Fruit fly (Drosophila melanogaster): Measurements from ENCODE around the gene CG15536.

dm6 chr3R:30419216-30419615 is 5.7 kb downstream of the CG15536 start:
- TF ChIP-seq Hr38 (GFP tag; optimal IDR thresholded peaks at IDR 0.05), result no peak
- no peak for TF ChIP-seq Hr4 (GFP tag; optimal IDR thresholded peaks at IDR 0.05)
- TF ChIP-seq CG3032 (tag; optimal IDR thresholded peaks at IDR 0.05), result no peak
- TF ChIP-seq CG15336 (GFP tag; IDR thresholded peaks at IDR 0.05), result no peak

Data from whole organism, prepupa.